Fruit fly (Drosophila melanogaster) whole organism, embryonic: ENCODE data around the gene Cdk1.

Experiments
- Ada2b ChIP-seq: fragments of 200-800 bp; sonication (Bioruptor generic); IDR thresholded peaks from 2 replicates; pipeline ENCODE4 v1.3.6; 2022; ENCODE audit warnings: missing biosample characterization, missing genetic modification characterization
- CG10565 ChIP-seq: fragments of 200-800 bp; sonication (Bioruptor generic); optimal IDR thresholded peaks from 3 replicates; lab custom pipeline; 2016; ENCODE audit warnings: missing biosample characterization, mild to moderate bottlenecking, missing genetic modification characterization
- CG11504 ChIP-seq: fragments of 200-800 bp; sonication (Bioruptor generic); optimal IDR thresholded peaks from 3 replicates; lab custom pipeline; 2019; ENCODE audit warnings: missing biosample characterization, mild to moderate bottlenecking, missing genetic modification characterization, moderate library complexity
- CG12104 ChIP-seq: fragments of 200-800 bp; sonication (Bioruptor generic); optimal IDR thresholded peaks from 3 replicates; lab custom pipeline; 2016; ENCODE audit warnings: missing biosample characterization, missing genetic modification characterization
- CG14014 ChIP-seq: fragments of 200-800 bp; sonication (Bioruptor generic); IDR thresholded peaks from 2 replicates; pipeline ENCODE4 v1.3.6; 2022; ENCODE audit warnings: missing biosample characterization, missing genetic modification characterization
- CG14860 ChIP-seq: fragments of 200-800 bp; sonication (Bioruptor generic); IDR thresholded peaks from 3 replicates; pipeline ENCODE4 v1.3.6; 2022; ENCODE audit warnings: missing biosample characterization, missing genetic modification characterization; ENCODE audit not compliant: partially characterized antibody
- CG15011 ChIP-seq: fragments of 200-800 bp; sonication (Bioruptor generic); optimal IDR thresholded peaks from 3 replicates; lab custom pipeline; 2018; ENCODE audit warnings: missing biosample characterization, mild to moderate bottlenecking, missing genetic modification characterization
- CG1529 ChIP-seq: fragments of 200-800 bp; sonication (Bioruptor generic); optimal IDR thresholded peaks from 3 replicates; lab custom pipeline; 2018; ENCODE audit warnings: missing biosample characterization, missing genetic modification characterization
- CG1603 ChIP-seq: fragments of 200-800 bp; sonication (Bioruptor generic); optimal IDR thresholded peaks from 2 replicates; lab custom pipeline; 2019; ENCODE audit warnings: missing biosample characterization, mild to moderate bottlenecking, missing genetic modification characterization, moderate library complexity
- CG1792 ChIP-seq: fragments of 200-800 bp; sonication (Bioruptor generic); optimal IDR thresholded peaks from 2 replicates; lab custom pipeline; 2016; ENCODE audit warnings: missing biosample characterization, missing genetic modification characterization
- CG18476 ChIP-seq: fragments of 200-800 bp; sonication (Bioruptor generic); optimal IDR thresholded peaks from 2 replicates; lab custom pipeline; 2016; ENCODE audit warnings: missing biosample characterization, mild to moderate bottlenecking, missing genetic modification characterization
- CG31365 ChIP-seq: fragments of 200-800 bp; sonication (Bioruptor generic); optimal IDR thresholded peaks from 2 replicates; lab custom pipeline; 2018; ENCODE audit warnings: missing biosample characterization, mild to moderate bottlenecking, missing genetic modification characterization
- CG3281 ChIP-seq: fragments of 200-800 bp; sonication (Bioruptor generic); optimal IDR thresholded peaks from 3 replicates; lab custom pipeline; 2017; ENCODE audit warnings: missing biosample characterization, mild to moderate bottlenecking, missing genetic modification characterization
- CG3726 ChIP-seq: fragments of 200-800 bp; sonication (Bioruptor generic); IDR thresholded peaks from 3 replicates; pipeline ENCODE4, ENCODE4 v1.3.6; 2022; ENCODE audit warnings: missing biosample characterization, missing genetic modification characterization
- CG6654 ChIP-seq: fragments of 200-800 bp; sonication (Bioruptor generic); optimal IDR thresholded peaks from 2 replicates; lab custom pipeline; 2017; ENCODE audit warnings: missing biosample characterization, mild to moderate bottlenecking, missing genetic modification characterization
- CG6683 ChIP-seq: fragments of 200-800 bp; sonication (Bioruptor generic); optimal IDR thresholded peaks from 2 replicates; lab custom pipeline; 2017; ENCODE audit warnings: missing biosample characterization, mild to moderate bottlenecking, missing genetic modification characterization, missing genetic modification reagents
- CG6791 ChIP-seq: fragments of 200-800 bp; sonication (Bioruptor generic); IDR thresholded peaks from 3 replicates; pipeline ENCODE4 v1.3.6; 2022; ENCODE audit warnings: missing biosample characterization, missing genetic modification characterization; ENCODE audit not compliant: partially characterized antibody
- CG7556 ChIP-seq: fragments of 200-800 bp; sonication (Bioruptor generic); optimal IDR thresholded peaks from 2 replicates; lab custom pipeline; 2017; ENCODE audit warnings: missing biosample characterization, mild to moderate bottlenecking, missing genetic modification characterization
- CG7928 ChIP-seq: fragments of 200-800 bp; sonication (Bioruptor generic); optimal IDR thresholded peaks from 2 replicates; lab custom pipeline; 2017; ENCODE audit warnings: missing biosample characterization, mild to moderate bottlenecking, missing genetic modification characterization
- CG8290 ChIP-seq, 3 experiments: fragments of 200-800 bp; sonication (Bioruptor generic); optimal IDR thresholded peaks; 2 replicates each; lab custom pipeline; 2016 to 2019; ENCODE audit warnings: missing biosample characterization in 3 of 3, missing genetic modification characterization in 3 of 3, mild to moderate bottlenecking in 2 of 3, moderate library complexity in 1 of 3
- CG9727 ChIP-seq: fragments of 200-800 bp; sonication (Bioruptor generic); optimal IDR thresholded peaks from 3 replicates; lab custom pipeline; 2017; ENCODE audit warnings: missing biosample characterization, mild to moderate bottlenecking, missing genetic modification characterization
- Hmx ChIP-seq: fragments of 200-800 bp; sonication (Bioruptor generic); optimal IDR thresholded peaks from 2 replicates; lab custom pipeline; 2016; ENCODE audit warnings: missing biosample characterization, missing genetic modification characterization
- MESR4 ChIP-seq: fragments of 200-800 bp; sonication (Bioruptor generic); optimal IDR thresholded peaks from 2 replicates; lab custom pipeline; 2018; ENCODE audit warnings: missing biosample characterization, mild to moderate bottlenecking, missing genetic modification characterization, moderate library complexity
- Mad ChIP-seq: fragments of 200-800 bp; sonication (Bioruptor generic); optimal IDR thresholded peaks from 2 replicates; lab custom pipeline; 2016; ENCODE audit warnings: missing biosample characterization, missing genetic modification characterization
- Nf-YC ChIP-seq: fragments of 200-800 bp; optimal IDR thresholded peaks from 3 replicates; lab custom pipeline; 2019; ENCODE audit warnings: missing biosample characterization, mild to moderate bottlenecking, missing genetic modification characterization, moderate library complexity
- Pdp1 ChIP-seq, 2 experiments: fragments of 200-800 bp; sonication (Bioruptor generic); optimal IDR thresholded peaks; 3 replicates each; lab custom pipeline; 2016; ENCODE audit warnings: missing biosample characterization in 2 of 2, missing genetic modification characterization in 2 of 2, mild to moderate bottlenecking in 1 of 2, moderate library complexity in 1 of 2
- Rfx ChIP-seq: fragments of 200-800 bp; sonication (Bioruptor generic); IDR thresholded peaks from 2 replicates; pipeline ENCODE4 v1.3.6; 2022; ENCODE audit warnings: missing biosample characterization, missing genetic modification characterization
- Ssrp ChIP-seq: fragments of 200-800 bp; sonication (Bioruptor generic); optimal IDR thresholded peaks from 2 replicates; lab custom pipeline; 2018; ENCODE audit warnings: missing biosample characterization, mild to moderate bottlenecking, missing genetic modification characterization, moderate library complexity
- Xbp1 ChIP-seq: fragments of 200-800 bp; sonication (Bioruptor generic); optimal IDR thresholded peaks from 3 replicates; lab custom pipeline; 2016; ENCODE audit warnings: missing biosample characterization, mild to moderate bottlenecking, missing genetic modification characterization
- al ChIP-seq: fragments of 200-800 bp; sonication (Bioruptor generic); IDR thresholded peaks from 2 replicates; pipeline ENCODE4 v1.3.6; 2022; ENCODE audit warnings: missing biosample characterization, missing genetic modification characterization
- btn ChIP-seq: fragments of 200-800 bp; sonication (Bioruptor generic); optimal IDR thresholded peaks from 2 replicates; lab custom pipeline; 2016; ENCODE audit warnings: missing biosample characterization, missing genetic modification characterization
- croc ChIP-seq: fragments of 200-800 bp; sonication (Bioruptor generic); conservative IDR thresholded peaks from 3 replicates; pipeline ENCODE4 v1.3.6; 2022; ENCODE audit warnings: missing biosample characterization, missing genetic modification characterization
- da ChIP-seq: fragments of 200-800 bp; sonication (Bioruptor generic); optimal IDR thresholded peaks from 2 replicates; lab custom pipeline; 2016; ENCODE audit warnings: missing biosample characterization, missing genetic modification characterization
- dan ChIP-seq: fragments of 200-800 bp; sonication (Bioruptor generic); IDR thresholded peaks from 2 replicates; pipeline ENCODE4 v1.3.6; 2022; ENCODE audit warnings: missing biosample characterization, missing genetic modification characterization
- dimm ChIP-seq: fragments of 200-800 bp; sonication (Bioruptor generic); IDR thresholded peaks from 2 replicates; pipeline ENCODE4 v1.3.6; 2022; ENCODE audit warnings: missing biosample characterization, missing genetic modification characterization
- dpn ChIP-seq, 2 experiments: fragments of 200-800 bp; sonication (Bioruptor generic); optimal IDR thresholded peaks; 3 replicates each; lab custom pipeline; 2016; ENCODE audit warnings: missing biosample characterization in 2 of 2, missing genetic modification characterization in 2 of 2
- eyg ChIP-seq: fragments of 200-800 bp; sonication (Bioruptor generic); optimal IDR thresholded peaks from 3 replicates; lab custom pipeline; 2016; ENCODE audit warnings: missing biosample characterization, missing genetic modification characterization
- fd96Cb ChIP-seq: fragments of 200-800 bp; sonication (Bioruptor generic); optimal IDR thresholded peaks from 2 replicates; lab custom pipeline; 2018; ENCODE audit warnings: missing biosample characterization, mild to moderate bottlenecking, missing genetic modification characterization, moderate library complexity
- ftz-f1 ChIP-seq: fragments of 200-800 bp; sonication (Bioruptor generic); optimal IDR thresholded peaks from 2 replicates; lab custom pipeline; 2016; ENCODE audit warnings: missing biosample characterization, missing genetic modification characterization
- pb ChIP-seq: fragments of 200-800 bp; sonication (Bioruptor generic); optimal IDR thresholded peaks from 3 replicates; lab custom pipeline; 2016; ENCODE audit warnings: missing biosample characterization, missing genetic modification characterization
- ranshi ChIP-seq: fragments of 200-800 bp; sonication (Bioruptor generic); IDR thresholded peaks from 2 replicates; pipeline ENCODE4 v1.3.6; 2022; ENCODE audit warnings: missing biosample characterization, missing genetic modification characterization
- toy ChIP-seq: fragments of 200-800 bp; sonication (Bioruptor generic); IDR thresholded peaks from 2 replicates; pipeline ENCODE4 v1.3.6; 2022; ENCODE audit warnings: missing biosample characterization, missing genetic modification characterization
- trh ChIP-seq: fragments of 200-800 bp; sonication (Bioruptor generic); optimal IDR thresholded peaks from 2 replicates; lab custom pipeline; 2016; ENCODE audit warnings: missing biosample characterization, missing genetic modification characterization
- usp ChIP-seq: fragments of >200 bp; optimal IDR thresholded peaks from 2 replicates; lab custom pipeline; 2017; ENCODE audit warnings: missing biosample characterization, missing genetic modification characterization
- yki ChIP-seq: fragments of >200 bp; optimal IDR thresholded peaks from 3 replicates; lab custom pipeline; 2018

Cdk1 gene

dm6 chr2L:10387869-10388726 is 2.0 kb upstream of the Cdk1 start, which contains the start of gene da (continued):
- TF ChIP-seq eyg (GFP tag; lab: Kevin White, UChicago) (no peak), Rfx (GFP tag; lab: Robert Waterston, UW) (peak; percentile 75), ranshi (GFP tag; lab: Robert Waterston, UW) (0 out of 2 replicates have a peak, but pooled peaks have one; percentile 17), dan (GFP tag; lab: Robert Waterston, UW) (no peak), btn (GFP tag; lab: Kevin White, UChicago) (no peak), dimm (no peak), CG6791 (GFP tag; lab: Robert Waterston, UW) (peak; percentile 60; the same call in 1 of the 3 replicates), CG6683 (GFP tag; lab: Kevin White, UChicago) (no peak), ftz-f1 (GFP tag; lab: Kevin White, UChicago) (no peak), CG8290 (GFP tag; optimal IDR thresholded peaks at IDR 0.05; lab: Kevin White, UChicago) (peak; percentile 80), CG8290 (tag; optimal IDR thresholded peaks at IDR 0.05; lab: Kevin White, UChicago) (peak in 1 of 2 experiments; percentile 89), CG7556 (GFP tag; lab: Kevin White, UChicago) (peak; percentile 25), dpn (GFP tag; optimal IDR thresholded peaks at IDR 0.05; lab: Kevin White, UChicago) (peak; percentile 63 to 69), al (peak; percentile 45)

dm6 chr2L:10386824-10387223 is 762 bp upstream of the Cdk1 start:
- TF ChIP-seq CG18476 (GFP tag; lab: Kevin White, UChicago) (no peak), MESR4 (GFP tag; lab: Kevin White, UChicago) (peak; percentile 49), Pdp1 (GFP tag; optimal IDR thresholded peaks at IDR 0.05; lab: Kevin White, UChicago) (peak in 1 of 2 experiments; percentile 93), fd96Cb (tag; lab: Kevin White, UChicago) (no peak)

dm6 chr2L:10381890-10382450 is 4.1 kb downstream of the Cdk1 start, which contains the start of gene CG5096:
TSS of gene CG5096 (plus strand) at chr2L:10382263.
- peak; percentile 92 for TF ChIP-seq CG11504 (tag; lab: Kevin White, UChicago)
- TF ChIP-seq CG9727 (GFP tag; lab: Kevin White, UChicago), result peak; percentile 79
- peak; percentile 69 for TF ChIP-seq Nf-YC (tag; lab: Kevin White, UChicago)
- TF ChIP-seq CG14014 (GFP tag; lab: Robert Waterston, UW), result peak; percentile 92
- peak; percentile 84 for TF ChIP-seq CG15011 (GFP tag; lab: Kevin White, UChicago)
- peak; percentile 89 for TF ChIP-seq Ada2b (GFP tag; lab: Robert Waterston, UW)
- no peak for TF ChIP-seq croc (GFP tag; lab: Robert Waterston, UW)
- TF ChIP-seq pb (GFP tag; lab: Kevin White, UChicago), result no peak
- TF ChIP-seq trh, result peak; percentile 51
- peak; percentile 64 for TF ChIP-seq CG6654
- peak; percentile 71 for TF ChIP-seq CG31365 (tag; lab: Kevin White, UChicago)
- no peak for TF ChIP-seq CG14860 (GFP tag; lab: Robert Waterston, UW)
- TF ChIP-seq yki, result no peak
- peak; percentile 48; the same call in 1 of the 3 replicates for TF ChIP-seq CG3726 (GFP tag; lab: Robert Waterston, UW)
- peak; percentile 78 for TF ChIP-seq Xbp1 (GFP tag; lab: Kevin White, UChicago)
- peak; percentile 41 for TF ChIP-seq CG7928 (GFP tag; lab: Kevin White, UChicago)
- peak; percentile 74; the same call in 1 of the 2 replicates for TF ChIP-seq toy (GFP tag; lab: Robert Waterston, UW)
- TF ChIP-seq CG1603 (tag; lab: Kevin White, UChicago), result peak; percentile 84
- TF ChIP-seq dimm, result no peak; the same call in 1 of the 2 replicates
- TF ChIP-seq da (GFP tag; lab: Kevin White, UChicago), result peak; percentile 66
- peak; percentile 47 for TF ChIP-seq Mad
- TF ChIP-seq CG3281 (GFP tag; lab: Kevin White, UChicago), result peak; percentile 92
- TF ChIP-seq CG1529 (GFP tag; lab: Kevin White, UChicago), result peak; percentile 74
- peak; percentile 66 for TF ChIP-seq CG12104
- peak; percentile 69 for TF ChIP-seq Hmx (GFP tag; lab: Kevin White, UChicago)
- no peak for TF ChIP-seq CG10565 (GFP tag; lab: Kevin White, UChicago)
- TF ChIP-seq usp (GFP tag; lab: Kevin White, UChicago), result no peak
- TF ChIP-seq Ssrp (tag; lab: Kevin White, UChicago), result peak; percentile 62
- TF ChIP-seq CG1792, result peak; percentile 78
